Fruit fly (Drosophila melanogaster) whole organism, embryonic: ENCODE measurements around the gene CG17344.

Source experiments
- Abd-B ChIP-seq: fragments of 200-800 bp; sonication (Bioruptor generic); optimal IDR thresholded peaks from 2 replicates; lab custom pipeline; 2018; ENCODE audit warnings: missing biosample characterization, mild to moderate bottlenecking, missing genetic modification characterization, moderate library complexity
- Ada2b ChIP-seq: fragments of 200-800 bp; sonication (Bioruptor generic); IDR thresholded peaks from 2 replicates; pipeline ENCODE4 v1.3.6; 2022; ENCODE audit warnings: missing biosample characterization, missing genetic modification characterization
- Blimp-1 ChIP-seq: fragments of 200-800 bp; sonication (Bioruptor generic); optimal IDR thresholded peaks from 3 replicates; lab custom pipeline; 2018; ENCODE audit warnings: missing biosample characterization, missing genetic modification characterization, mild to moderate bottlenecking, moderate library complexity, missing genetic modification reagents
- CG10274 ChIP-seq: fragments of 200-800 bp; sonication (Bioruptor generic); optimal IDR thresholded peaks from 3 replicates; lab custom pipeline; 2017; ENCODE audit warnings: missing biosample characterization, mild to moderate bottlenecking, missing genetic modification characterization
- CG12104 ChIP-seq: fragments of 200-800 bp; sonication (Bioruptor generic); optimal IDR thresholded peaks from 3 replicates; lab custom pipeline; 2016; ENCODE audit warnings: missing biosample characterization, missing genetic modification characterization
- CG14014 ChIP-seq: fragments of 200-800 bp; sonication (Bioruptor generic); IDR thresholded peaks from 2 replicates; pipeline ENCODE4 v1.3.6; 2022; ENCODE audit warnings: missing biosample characterization, missing genetic modification characterization
- CG15073 ChIP-seq: fragments of 200-800 bp; sonication (Bioruptor generic); optimal IDR thresholded peaks from 2 replicates; lab custom pipeline; 2016; ENCODE audit warnings: missing biosample characterization, missing genetic modification characterization
- CG15514 ChIP-seq: fragments of 200-800 bp; sonication (Bioruptor generic); optimal IDR thresholded peaks from 3 replicates; lab custom pipeline; 2017; ENCODE audit warnings: missing biosample characterization, missing genetic modification characterization, mild to moderate bottlenecking, moderate library complexity, missing genetic modification reagents
- CG16779 ChIP-seq: fragments of 200-800 bp; sonication (Bioruptor generic); IDR thresholded peaks from 2 replicates; pipeline ENCODE4 v1.3.6; 2022; ENCODE audit warnings: missing biosample characterization, missing genetic modification characterization
- CG17328 ChIP-seq: fragments of 200-800 bp; sonication (Bioruptor generic); IDR thresholded peaks from 2 replicates; pipeline ENCODE4 v1.3.6; 2022; ENCODE audit warnings: missing biosample characterization, missing genetic modification characterization
- CG17361 ChIP-seq: fragments of 200-800 bp; sonication (Bioruptor generic); IDR thresholded peaks from 3 replicates; pipeline ENCODE4 v1.3.6; 2022; ENCODE audit warnings: missing biosample characterization, missing genetic modification characterization
- CG2678 ChIP-seq: fragments of 200-800 bp; sonication (Bioruptor generic); optimal IDR thresholded peaks from 3 replicates; lab custom pipeline; 2019; ENCODE audit warnings: missing biosample characterization, mild to moderate bottlenecking, missing genetic modification characterization, moderate library complexity
- CG30431 ChIP-seq: fragments of 200-800 bp; sonication (Bioruptor generic); optimal IDR thresholded peaks from 2 replicates; lab custom pipeline; 2017; ENCODE audit warnings: missing biosample characterization, missing genetic modification characterization
- CG33213 ChIP-seq: fragments of 200-800 bp; sonication (Bioruptor generic); optimal IDR thresholded peaks from 3 replicates; lab custom pipeline; 2016; ENCODE audit warnings: missing biosample characterization, missing genetic modification characterization
- CG34224 ChIP-seq: fragments of 200-800 bp; sonication (Bioruptor generic); IDR thresholded peaks from 3 replicates; pipeline ENCODE4 v1.3.6; 2022; ENCODE audit warnings: missing biosample characterization, missing genetic modification characterization; ENCODE audit not compliant: partially characterized antibody
- CG6654 ChIP-seq: fragments of 200-800 bp; sonication (Bioruptor generic); optimal IDR thresholded peaks from 2 replicates; lab custom pipeline; 2017; ENCODE audit warnings: missing biosample characterization, mild to moderate bottlenecking, missing genetic modification characterization
- CG6689 ChIP-seq: fragments of 200-800 bp; sonication (Bioruptor generic); IDR thresholded peaks from 2 replicates; pipeline ENCODE4 v1.3.6; 2022; ENCODE audit warnings: missing biosample characterization, missing genetic modification characterization
- CG8944 ChIP-seq: fragments of 200-800 bp; sonication (Bioruptor generic); optimal IDR thresholded peaks from 3 replicates; lab custom pipeline; 2016; ENCODE audit warnings: missing biosample characterization, missing genetic modification characterization
- CG9609 ChIP-seq: fragments of 200-800 bp; sonication (Bioruptor generic); optimal IDR thresholded peaks from 3 replicates; lab custom pipeline; 2016; ENCODE audit warnings: missing biosample characterization, missing genetic modification characterization
- D19A ChIP-seq: fragments of 200-800 bp; optimal IDR thresholded peaks from 3 replicates; lab custom pipeline; 2019; ENCODE audit warnings: missing biosample characterization, mild to moderate bottlenecking, missing genetic modification characterization, moderate library complexity
- D19B ChIP-seq: fragments of 200-800 bp; sonication (Bioruptor generic); optimal IDR thresholded peaks from 2 replicates; lab custom pipeline; 2017; ENCODE audit warnings: missing biosample characterization, mild to moderate bottlenecking, missing genetic modification characterization
- Dbx ChIP-seq: fragments of 200-800 bp; sonication (Bioruptor generic); IDR thresholded peaks from 3 replicates; pipeline ENCODE4 v1.3.6; 2022; ENCODE audit warnings: missing biosample characterization, missing genetic modification characterization
- Deaf1 ChIP-seq: fragments of 200-800 bp; optimal IDR thresholded peaks from 3 replicates; lab custom pipeline; 2019; ENCODE audit warnings: missing biosample characterization, mild to moderate bottlenecking, missing genetic modification characterization, moderate library complexity
- Dip3 ChIP-seq: fragments of 200-800 bp; sonication (Bioruptor generic); optimal IDR thresholded peaks from 3 replicates; lab custom pipeline; 2016; ENCODE audit warnings: missing biosample characterization, missing genetic modification characterization
- Elba2 ChIP-seq: fragments of 200-800 bp; sonication (Bioruptor generic); optimal IDR thresholded peaks from 3 replicates; lab custom pipeline; 2016; ENCODE audit warnings: missing biosample characterization, missing genetic modification characterization
- HHEX ChIP-seq: fragments of 200-800 bp; sonication (Bioruptor generic); optimal IDR thresholded peaks from 3 replicates; lab custom pipeline; 2017; ENCODE audit warnings: missing biosample characterization, mild to moderate bottlenecking, missing genetic modification characterization, missing genetic modification reagents
- HLHmδ ChIP-seq: fragments of 200-800 bp; sonication (Bioruptor generic); optimal IDR thresholded peaks from 2 replicates; lab custom pipeline; 2018; ENCODE audit warnings: missing biosample characterization, mild to moderate bottlenecking, missing genetic modification characterization, moderate library complexity
- HmgD ChIP-seq: fragments of 200-800 bp; sonication (Bioruptor generic); optimal IDR thresholded peaks from 3 replicates; lab custom pipeline; 2016; ENCODE audit warnings: missing biosample characterization, missing genetic modification characterization
- Hr78 ChIP-seq, 2 experiments: fragments of 200-800 bp in 1 of 2; fragments of >200 bp in 1 of 2; sonication (Bioruptor generic) in 1 of 2; optimal IDR thresholded peaks; 2 replicates each; lab custom pipeline; 2017 to 2019; ENCODE audit warnings: missing biosample characterization in 2 of 2, missing genetic modification characterization in 2 of 2, mild to moderate bottlenecking in 1 of 2, moderate library complexity in 1 of 2
- MESR4 ChIP-seq: fragments of 200-800 bp; sonication (Bioruptor generic); optimal IDR thresholded peaks from 2 replicates; lab custom pipeline; 2018; ENCODE audit warnings: missing biosample characterization, mild to moderate bottlenecking, missing genetic modification characterization, moderate library complexity
- Rfx ChIP-seq: fragments of 200-800 bp; sonication (Bioruptor generic); IDR thresholded peaks from 2 replicates; pipeline ENCODE4 v1.3.6; 2022; ENCODE audit warnings: missing biosample characterization, missing genetic modification characterization
- Sox102F ChIP-seq: fragments of 200-800 bp; sonication (Bioruptor generic); optimal IDR thresholded peaks from 2 replicates; lab custom pipeline; 2018; ENCODE audit warnings: missing biosample characterization, mild to moderate bottlenecking, missing genetic modification characterization, moderate library complexity
- bsh ChIP-seq, 2 experiments: fragments of 200-800 bp; sonication (Bioruptor generic); optimal IDR thresholded peaks; 2 replicates each; lab custom pipeline; 2017 to 2018; ENCODE audit warnings: mild to moderate bottlenecking in 2 of 2, missing biosample characterization in 2 of 2, missing genetic modification characterization in 2 of 2, moderate library complexity in 1 of 2
- crol ChIP-seq: fragments of 200-800 bp; sonication (Bioruptor generic); IDR thresholded peaks from 2 replicates; pipeline ENCODE4 v1.3.6; 2022; ENCODE audit warnings: missing biosample characterization, missing genetic modification characterization
- gce ChIP-seq: fragments of 200-800 bp; sonication (Bioruptor generic); IDR thresholded peaks from 3 replicates; pipeline ENCODE4 v1.3.6; 2022; ENCODE audit warnings: missing biosample characterization, missing genetic modification characterization
- ken ChIP-seq: fragments of 200-800 bp; sonication (Bioruptor generic); IDR thresholded peaks from 3 replicates; pipeline ENCODE4 v1.3.6; 2022; ENCODE audit warnings: missing biosample characterization, missing genetic modification characterization
- nmo ChIP-seq: fragments of 200-800 bp; sonication (Bioruptor generic); optimal IDR thresholded peaks from 2 replicates; lab custom pipeline; 2018; ENCODE audit warnings: missing biosample characterization, mild to moderate bottlenecking, missing genetic modification characterization, moderate library complexity
- odd ChIP-seq: fragments of 200-800 bp; sonication (Bioruptor generic); optimal IDR thresholded peaks from 2 replicates; lab custom pipeline; 2017; ENCODE audit warnings: missing biosample characterization, mild to moderate bottlenecking, missing genetic modification characterization
- onecut ChIP-seq: fragments of 200-800 bp; sonication (Bioruptor generic); IDR thresholded peaks from 2 replicates; pipeline ENCODE4 v1.3.6; 2022; ENCODE audit warnings: missing biosample characterization, missing genetic modification characterization
- row ChIP-seq: fragments of 200-800 bp; sonication (Bioruptor generic); IDR thresholded peaks from 3 replicates; pipeline ENCODE4 v1.3.6; 2022; ENCODE audit warnings: missing biosample characterization, missing genetic modification characterization
- schlank ChIP-seq: fragments of 200-800 bp; sonication (Bioruptor generic); optimal IDR thresholded peaks from 2 replicates; lab custom pipeline; 2018; ENCODE audit warnings: missing biosample characterization, mild to moderate bottlenecking, missing genetic modification characterization
- sd ChIP-seq: fragments of 200-800 bp; sonication (Bioruptor generic); optimal IDR thresholded peaks from 3 replicates; lab custom pipeline; 2018; ENCODE audit warnings: missing biosample characterization, mild to moderate bottlenecking, missing genetic modification characterization, moderate library complexity
- sens ChIP-seq: fragments of 200-800 bp; sonication (Bioruptor generic); peaks from one replicate; lab custom pipeline; 2016; ENCODE audit warnings: missing biosample characterization, missing genetic modification characterization
- sim ChIP-seq: fragments of 200-800 bp; sonication (Bioruptor generic); IDR thresholded peaks from 2 replicates; pipeline ENCODE4 v1.3.6; 2022; ENCODE audit warnings: missing biosample characterization, missing genetic modification characterization
- tll ChIP-seq, 2 experiments: fragments of 200-800 bp in 1 of 2; fragments of >200 bp in 1 of 2; sonication (Bioruptor generic) in 1 of 2; optimal IDR thresholded peaks; 2 replicates each; lab custom pipeline; 2017 to 2019; ENCODE audit warnings: missing biosample characterization in 2 of 2, missing genetic modification characterization in 2 of 2, mild to moderate bottlenecking in 1 of 2, moderate library complexity in 1 of 2
- vvl ChIP-seq: fragments of 200-800 bp; sonication (Bioruptor generic); IDR thresholded peaks from 2 replicates; pipeline ENCODE4 v1.3.6; 2022; ENCODE audit warnings: missing biosample characterization, missing genetic modification characterization

Gene CG17344

dm6 chr2L:19069548-19070145 is 32.2 kb upstream of the CG17344 start, which contains the start of gene CG10702 (continued):
- TF ChIP-seq CG6689 (GFP tag; lab: Robert Waterston, UW) (peak; percentile 27; the same call in 1 of the 2 replicates), CG14014 (GFP tag; lab: Robert Waterston, UW) (no peak), CG6654 (GFP tag; lab: Kevin White, UChicago) (no peak), crol (GFP tag; lab: Robert Waterston, UW) (no peak), D19A (peak; percentile 80), row (peak; percentile 34; the same call in 1 of the 3 replicates), Abd-B (GFP tag; lab: Kevin White, UChicago) (peak; percentile 5), CG17328 (GFP tag; lab: Robert Waterston, UW) (0 out of 2 replicates have a peak, but pooled peaks have one; percentile 20), ken (peak; percentile 55; the same call in 1 of the 3 replicates), Dbx (GFP tag; lab: Robert Waterston, UW) (0 out of 3 replicates have a peak, but pooled peaks have one; percentile 18), Deaf1 (tag; lab: Kevin White, UChicago) (peak; percentile 21), Elba2 (GFP tag; lab: Kevin White, UChicago) (no peak), Rfx (GFP tag; lab: Robert Waterston, UW) (peak; percentile 62), CG34224 (GFP tag; lab: Robert Waterston, UW) (no peak), CG2678 (tag; lab: Kevin White, UChicago) (no peak), schlank (tag; lab: Kevin White, UChicago) (no peak)

dm6 chr2L:19071713-19072112 is 30.1 kb upstream of the CG17344 start:
- TF ChIP-seq CG15514 (GFP tag; lab: Kevin White, UChicago) = no peak
- no peak for TF ChIP-seq Hr78 (GFP tag; optimal IDR thresholded peaks at IDR 0.05; lab: Kevin White, UChicago)
- no peak for TF ChIP-seq sd
- TF ChIP-seq bsh (GFP tag; optimal IDR thresholded peaks at IDR 0.05; lab: Kevin White, UChicago) = no peak
- no peak for TF ChIP-seq gce (GFP tag; lab: Robert Waterston, UW)
- TF ChIP-seq D19B (GFP tag; lab: Kevin White, UChicago) = no peak
- TF ChIP-seq Ada2b (GFP tag; lab: Robert Waterston, UW) = no peak
- TF ChIP-seq HHEX (GFP tag; lab: Kevin White, UChicago) = no peak
- no peak for TF ChIP-seq HLHmδ (GFP tag; lab: Kevin White, UChicago)
- TF ChIP-seq CG33213 (GFP tag; lab: Kevin White, UChicago) = no peak

dm6 chr2L:19074099-19074828 is 27.6 kb upstream of the CG17344 start, which contains the start of gene CG17572:
CG17572 (minus strand) TSS chr2L:19074149.
- no peak for TF ChIP-seq Dip3 (GFP tag; lab: Kevin White, UChicago)
- no peak for TF ChIP-seq CG12104 (GFP tag; lab: Kevin White, UChicago)
- TF ChIP-seq HHEX (GFP tag; lab: Kevin White, UChicago) = no peak
- peak; percentile 88 for TF ChIP-seq CG10274 (GFP tag; lab: Kevin White, UChicago)
- no peak for TF ChIP-seq odd (GFP tag; lab: Kevin White, UChicago)
- no peak for TF ChIP-seq MESR4 (GFP tag; lab: Kevin White, UChicago)
- no peak for TF ChIP-seq vvl (GFP tag; lab: Robert Waterston, UW)
- peak; percentile 9 for TF ChIP-seq Sox102F (GFP tag; lab: Kevin White, UChicago)
- no peak for TF ChIP-seq onecut (GFP tag; lab: Robert Waterston, UW)
- TF ChIP-seq nmo (GFP tag; lab: Kevin White, UChicago) = peak; percentile 9
- TF ChIP-seq CG9609 (GFP tag; lab: Kevin White, UChicago) = no peak
- TF ChIP-seq Rfx (GFP tag; lab: Robert Waterston, UW) = no peak
- TF ChIP-seq tll (GFP tag; optimal IDR thresholded peaks at IDR 0.05; lab: Kevin White, UChicago) = no peak
- no peak for TF ChIP-seq sim
- TF ChIP-seq CG30431 = no peak
- no peak for TF ChIP-seq CG8944 (GFP tag; lab: Kevin White, UChicago)
- TF ChIP-seq Blimp-1 = peak; percentile 60
- no peak for TF ChIP-seq HmgD (GFP tag; lab: Kevin White, UChicago)
- TF ChIP-seq CG17361 (GFP tag; lab: Robert Waterston, UW) = no peak
- peak; percentile 80 for TF ChIP-seq sens (GFP tag; lab: Kevin White, UChicago)
- no peak for TF ChIP-seq CG15073 (GFP tag; lab: Kevin White, UChicago)
- no peak for TF ChIP-seq gce (GFP tag; lab: Robert Waterston, UW)
- no peak for TF ChIP-seq CG16779
